Fruit fly (Drosophila melanogaster): ENCODE results near the gene Cpr72Ea.

- TF ChIP-seq cnc (optimal IDR thresholded peaks at IDR 0.05) (no peak), CG7045 (GFP tag; optimal IDR thresholded peaks at IDR 0.05) (no peak)
Observed at dm6 chr3L:16347914-16348313, 14.5 kb upstream of the Cpr72Ea start, which contains the start of gene mRpS34.

Measured in whole organism, adult.